Fruit fly (Drosophila melanogaster) whole organism, embryonic: ENCODE results near the gene Fur2.

Source experiments
- Abd-B ChIP-seq: fragments of 200-800 bp; sonication (Bioruptor generic); optimal IDR thresholded peaks from 2 replicates; lab custom pipeline; 2018; ENCODE audit warnings: missing biosample characterization, mild to moderate bottlenecking, missing genetic modification characterization, moderate library complexity
- Ada2b ChIP-seq: fragments of 200-800 bp; sonication (Bioruptor generic); IDR thresholded peaks from 2 replicates; pipeline ENCODE4 v1.3.6; 2022; ENCODE audit warnings: missing biosample characterization, missing genetic modification characterization
- CG10147 ChIP-seq: fragments of 200-800 bp; sonication (Bioruptor generic); optimal IDR thresholded peaks from 2 replicates; lab custom pipeline; 2019; ENCODE audit warnings: missing biosample characterization, mild to moderate bottlenecking, missing genetic modification characterization, moderate library complexity
- CG11504 ChIP-seq: fragments of 200-800 bp; sonication (Bioruptor generic); optimal IDR thresholded peaks from 3 replicates; lab custom pipeline; 2019; ENCODE audit warnings: missing biosample characterization, mild to moderate bottlenecking, missing genetic modification characterization, moderate library complexity
- CG12744 ChIP-seq: fragments of 200-800 bp; sonication (Bioruptor generic); optimal IDR thresholded peaks from 2 replicates; lab custom pipeline; 2016; ENCODE audit warnings: missing biosample characterization, missing genetic modification characterization
- CG14860 ChIP-seq: fragments of 200-800 bp; sonication (Bioruptor generic); IDR thresholded peaks from 3 replicates; pipeline ENCODE4 v1.3.6; 2022; ENCODE audit warnings: missing biosample characterization, missing genetic modification characterization; ENCODE audit not compliant: partially characterized antibody
- CG1529 ChIP-seq: fragments of 200-800 bp; sonication (Bioruptor generic); optimal IDR thresholded peaks from 3 replicates; lab custom pipeline; 2018; ENCODE audit warnings: missing biosample characterization, missing genetic modification characterization
- CG15601 ChIP-seq: fragments of 200-800 bp; sonication (Bioruptor generic); optimal IDR thresholded peaks from 3 replicates; lab custom pipeline; 2019; ENCODE audit warnings: missing biosample characterization, mild to moderate bottlenecking, missing genetic modification characterization, moderate library complexity
- CG17359 ChIP-seq: fragments of 200-800 bp; sonication (Bioruptor generic); optimal IDR thresholded peaks from 3 replicates; lab custom pipeline; 2018; ENCODE audit warnings: missing biosample characterization, mild to moderate bottlenecking, missing genetic modification characterization, moderate library complexity
- CG1832 ChIP-seq: fragments of 200-800 bp; sonication (Bioruptor generic); optimal IDR thresholded peaks from 2 replicates; lab custom pipeline; 2017; ENCODE audit warnings: missing biosample characterization, mild to moderate bottlenecking, missing genetic modification characterization, inconsistent platforms
- CG2889 ChIP-seq: fragments of 200-800 bp; sonication (Bioruptor generic); IDR thresholded peaks from 3 replicates; pipeline ENCODE4 v1.3.6; 2022; ENCODE audit warnings: missing biosample characterization, missing genetic modification characterization
- CG30020 ChIP-seq: fragments of 200-800 bp; optimal IDR thresholded peaks from 2 replicates; lab custom pipeline; 2019; ENCODE audit warnings: missing biosample characterization, mild to moderate bottlenecking, missing genetic modification characterization, moderate library complexity
- CG30403 ChIP-seq: fragments of 200-800 bp; sonication (Bioruptor generic); optimal IDR thresholded peaks from 3 replicates; lab custom pipeline; 2016; ENCODE audit warnings: missing biosample characterization, missing genetic modification characterization
- CG31365 ChIP-seq: fragments of 200-800 bp; sonication (Bioruptor generic); optimal IDR thresholded peaks from 2 replicates; lab custom pipeline; 2018; ENCODE audit warnings: missing biosample characterization, mild to moderate bottlenecking, missing genetic modification characterization
- CG33213 ChIP-seq: fragments of 200-800 bp; sonication (Bioruptor generic); optimal IDR thresholded peaks from 3 replicates; lab custom pipeline; 2016; ENCODE audit warnings: missing biosample characterization, missing genetic modification characterization
- CG4730 ChIP-seq: fragments of 200-800 bp; sonication (Bioruptor generic); IDR thresholded peaks from 2 replicates; pipeline ENCODE4 v1.3.6; 2022; ENCODE audit warnings: missing biosample characterization, missing genetic modification characterization
- CG5953 ChIP-seq: fragments of 200-800 bp; sonication (Bioruptor generic); IDR thresholded peaks from 2 replicates; pipeline ENCODE4 v1.3.6; 2022; ENCODE audit warnings: missing biosample characterization, missing genetic modification characterization
- CG7928 ChIP-seq: fragments of 200-800 bp; sonication (Bioruptor generic); optimal IDR thresholded peaks from 2 replicates; lab custom pipeline; 2017; ENCODE audit warnings: missing biosample characterization, mild to moderate bottlenecking, missing genetic modification characterization
- Dfd ChIP-seq, 2 experiments: fragments of >200 bp; optimal IDR thresholded peaks; 2 replicates each; lab custom pipeline; 2017; ENCODE audit warnings: missing biosample characterization in 2 of 2, missing genetic modification characterization in 2 of 2
- Dip3 ChIP-seq: fragments of 200-800 bp; sonication (Bioruptor generic); optimal IDR thresholded peaks from 3 replicates; lab custom pipeline; 2016; ENCODE audit warnings: missing biosample characterization, missing genetic modification characterization
- E2f1 ChIP-seq: fragments of 200-800 bp; sonication (Bioruptor generic); IDR thresholded peaks from 2 replicates; pipeline ENCODE4 v1.3.6; 2022; ENCODE audit warnings: missing biosample characterization, missing genetic modification characterization
- E2f2 ChIP-seq: fragments of 200-800 bp; sonication (Bioruptor generic); IDR thresholded peaks from 2 replicates; pipeline ENCODE4 v1.3.6; 2022; ENCODE audit warnings: missing biosample characterization, missing genetic modification characterization
- Hr51 ChIP-seq, 2 experiments: fragments of 200-800 bp; sonication (Bioruptor generic); optimal IDR thresholded peaks; 2 replicates in 1 of 2; 3 replicates in 1 of 2; lab custom pipeline; 2016 to 2018; ENCODE audit warnings: missing biosample characterization in 2 of 2, missing genetic modification characterization in 2 of 2, mild to moderate bottlenecking in 1 of 2, moderate library complexity in 1 of 2
- Kr ChIP-seq: fragments of 200-800 bp; sonication (Bioruptor generic); optimal IDR thresholded peaks from 2 replicates; lab custom pipeline; 2017; ENCODE audit warnings: missing biosample characterization, mild to moderate bottlenecking, missing genetic modification characterization
- MTF-1 ChIP-seq: fragments of 200-800 bp; sonication (Bioruptor generic); optimal IDR thresholded peaks from 2 replicates; lab custom pipeline; 2018; ENCODE audit warnings: missing biosample characterization, mild to moderate bottlenecking, missing genetic modification characterization, borderline replicate concordance
- Mrtf ChIP-seq: fragments of 200-800 bp; sonication (Bioruptor generic); IDR thresholded peaks from 3 replicates; pipeline ENCODE4 v1.3.6; 2022; ENCODE audit warnings: missing biosample characterization, missing genetic modification characterization
- NC2α ChIP-seq: fragments of 200-800 bp; sonication (Bioruptor generic); optimal IDR thresholded peaks from 2 replicates; lab custom pipeline; 2016; ENCODE audit warnings: missing biosample characterization, missing genetic modification characterization
- NK7.1 ChIP-seq: fragments of 200-800 bp; sonication (Bioruptor generic); optimal IDR thresholded peaks from 3 replicates; lab custom pipeline; 2016; ENCODE audit warnings: missing biosample characterization, missing genetic modification characterization
- Sin3A ChIP-seq: fragments of >200 bp; optimal IDR thresholded peaks from 2 replicates; lab custom pipeline; 2018
- Six4 ChIP-seq: fragments of 200-800 bp; sonication (Bioruptor generic); optimal IDR thresholded peaks from 2 replicates; lab custom pipeline; 2016; ENCODE audit warnings: missing biosample characterization, missing genetic modification characterization
- Xbp1 ChIP-seq: fragments of 200-800 bp; sonication (Bioruptor generic); optimal IDR thresholded peaks from 3 replicates; lab custom pipeline; 2016; ENCODE audit warnings: missing biosample characterization, mild to moderate bottlenecking, missing genetic modification characterization
- ab ChIP-seq: fragments of 200-800 bp; sonication (Bioruptor generic); optimal IDR thresholded peaks from 2 replicates; lab custom pipeline; 2016; ENCODE audit warnings: missing biosample characterization, missing genetic modification characterization
- abd-A ChIP-seq: fragments of 200-800 bp; sonication (Bioruptor generic); optimal IDR thresholded peaks from 3 replicates; lab custom pipeline; 2019; ENCODE audit warnings: missing biosample characterization, mild to moderate bottlenecking, missing genetic modification characterization, moderate library complexity
- ara ChIP-seq: fragments of 200-800 bp; sonication (Bioruptor generic); IDR thresholded peaks from 2 replicates; pipeline ENCODE4 v1.3.6; 2022; ENCODE audit warnings: missing biosample characterization, missing genetic modification characterization
- bcd ChIP-seq: fragments of 200-800 bp; sonication (Bioruptor generic); optimal IDR thresholded peaks from 2 replicates; lab custom pipeline; 2017; ENCODE audit warnings: missing biosample characterization, mild to moderate bottlenecking, missing genetic modification characterization
- cas ChIP-seq: fragments of 200-800 bp; sonication (Bioruptor generic); IDR thresholded peaks from 2 replicates; pipeline ENCODE4 v1.3.6; 2022; ENCODE audit warnings: missing biosample characterization, missing genetic modification characterization
- chm ChIP-seq: fragments of 200-800 bp; sonication (Bioruptor generic); IDR thresholded peaks from 2 replicates; pipeline ENCODE4 v1.3.6; 2022; ENCODE audit warnings: missing biosample characterization, missing genetic modification characterization
- crol ChIP-seq: fragments of 200-800 bp; sonication (Bioruptor generic); IDR thresholded peaks from 2 replicates; pipeline ENCODE4 v1.3.6; 2022; ENCODE audit warnings: missing biosample characterization, missing genetic modification characterization
- crp ChIP-seq, 2 experiments: fragments of 200-800 bp; sonication (Bioruptor generic); optimal IDR thresholded peaks; 2 replicates in 1 of 2; 3 replicates in 1 of 2; lab custom pipeline; 2017; ENCODE audit warnings: missing biosample characterization in 2 of 2, missing genetic modification characterization in 2 of 2, mild to moderate bottlenecking in 1 of 2, moderate library complexity in 1 of 2
- eyg ChIP-seq: fragments of 200-800 bp; sonication (Bioruptor generic); optimal IDR thresholded peaks from 3 replicates; lab custom pipeline; 2016; ENCODE audit warnings: missing biosample characterization, missing genetic modification characterization
- insv ChIP-seq, 2 experiments: fragments of 200-800 bp; sonication (Bioruptor generic); optimal IDR thresholded peaks; 3 replicates each; lab custom pipeline; 2016 to 2018; ENCODE audit warnings: missing biosample characterization in 2 of 2, missing genetic modification characterization in 2 of 2
- luna ChIP-seq: fragments of 200-800 bp; sonication (Bioruptor generic); optimal IDR thresholded peaks from 2 replicates; lab custom pipeline; 2016; ENCODE audit warnings: missing biosample characterization, missing genetic modification characterization
- nmo ChIP-seq: fragments of 200-800 bp; sonication (Bioruptor generic); optimal IDR thresholded peaks from 2 replicates; lab custom pipeline; 2018; ENCODE audit warnings: missing biosample characterization, mild to moderate bottlenecking, missing genetic modification characterization, moderate library complexity
- oc ChIP-seq: fragments of 200-800 bp; sonication (Bioruptor generic); optimal IDR thresholded peaks from 2 replicates; lab custom pipeline; 2018; ENCODE audit warnings: missing biosample characterization, mild to moderate bottlenecking, missing genetic modification characterization, moderate library complexity
- odd ChIP-seq: fragments of 200-800 bp; sonication (Bioruptor generic); optimal IDR thresholded peaks from 2 replicates; lab custom pipeline; 2017; ENCODE audit warnings: missing biosample characterization, mild to moderate bottlenecking, missing genetic modification characterization
- prd ChIP-seq, 3 experiments: fragments of >200 bp in 2 of 3; fragments of 200-800 bp in 1 of 3; sonication (Bioruptor generic) in 1 of 3; optimal IDR thresholded peaks in 2 of 3; IDR thresholded peaks in 1 of 3; 2 replicates in 2 of 3; 3 replicates in 1 of 3; pipeline versions ENCODE4 v1.3.6 to Lab custom; 2017 to 2022; ENCODE audit warnings: missing biosample characterization in 1 of 3, missing genetic modification characterization in 1 of 3
- pzg ChIP-seq: fragments of 200-800 bp; sonication (Bioruptor generic); optimal IDR thresholded peaks from 3 replicates; lab custom pipeline; 2018; ENCODE audit warnings: missing biosample characterization, mild to moderate bottlenecking, missing genetic modification characterization, moderate library complexity
- slp2 ChIP-seq: fragments of 200-800 bp; sonication (Bioruptor generic); optimal IDR thresholded peaks from 2 replicates; lab custom pipeline; 2016; ENCODE audit warnings: missing biosample characterization, missing genetic modification characterization
- sug ChIP-seq: fragments of 200-800 bp; optimal IDR thresholded peaks from 2 replicates; lab custom pipeline; 2019; ENCODE audit warnings: missing biosample characterization, mild to moderate bottlenecking, missing genetic modification characterization, moderate library complexity
- z ChIP-seq: fragments of 200-800 bp; sonication (Bioruptor generic); IDR thresholded peaks from 3 replicates; pipeline ENCODE4 v1.3.6; 2022; ENCODE audit warnings: missing biosample characterization, missing genetic modification characterization

The Fur2 gene

DNA sequence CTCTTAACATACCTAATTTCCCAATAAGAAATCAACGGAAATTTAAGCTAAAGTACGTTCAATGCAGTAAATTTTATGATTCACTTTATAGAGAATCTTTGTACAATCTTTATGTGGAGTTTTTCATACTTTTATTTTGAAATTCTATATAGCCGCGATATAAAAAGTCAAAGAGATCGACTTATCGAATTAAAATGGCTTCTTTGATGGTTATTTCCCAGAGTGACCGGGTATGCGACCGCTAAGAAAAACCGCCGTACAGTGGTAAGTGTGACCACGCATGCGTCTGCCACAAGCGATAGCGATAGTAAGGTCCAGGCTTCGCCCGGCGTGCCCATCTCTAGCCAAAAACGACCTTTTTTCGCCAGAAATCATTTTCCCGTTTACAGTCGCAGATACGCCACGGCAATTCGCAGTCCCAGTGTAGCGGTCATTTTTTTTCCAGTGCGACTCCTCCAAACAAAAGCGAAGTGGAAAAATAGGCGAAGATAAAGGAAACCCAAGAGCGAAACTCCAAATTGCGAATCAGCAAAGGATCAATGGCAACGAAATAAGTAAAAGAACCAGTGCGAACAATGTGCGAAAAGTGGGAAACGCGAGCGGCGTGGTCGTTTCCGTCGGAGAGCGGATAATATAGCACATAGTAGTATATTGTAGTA lies 49.7 kb downstream of the Fur2 start, which contains the start of gene hang (continued):
- no peak for TF ChIP-seq z
- TF ChIP-seq Kr (GFP tag; lab: Kevin White, UChicago) = no peak
- TF ChIP-seq CG31365 (tag; lab: Kevin White, UChicago) = peak; percentile 7
- TF ChIP-seq abd-A (tag; lab: Kevin White, UChicago) = no peak
- TF ChIP-seq CG11504 (tag; lab: Kevin White, UChicago) = peak; percentile 12
- TF ChIP-seq cas = peak; percentile 25; the same call in 1 of the 2 replicates
- no peak for TF ChIP-seq CG15601 (tag; lab: Kevin White, UChicago)
- TF ChIP-seq crp (GFP tag; optimal IDR thresholded peaks at IDR 0.05; lab: Kevin White, UChicago) = no peak
- no peak for TF ChIP-seq CG2889
- no peak for TF ChIP-seq ara (GFP tag; lab: Robert Waterston, UW)
- no peak for TF ChIP-seq Dfd (GFP tag; optimal IDR thresholded peaks at IDR 0.05; lab: Kevin White, UChicago)
- TF ChIP-seq CG7928 (GFP tag; lab: Kevin White, UChicago) = peak; percentile 25
- no peak for TF ChIP-seq oc (tag; lab: Kevin White, UChicago)
- TF ChIP-seq Abd-B (GFP tag; lab: Kevin White, UChicago) = peak; percentile 30
- TF ChIP-seq CG4730 (GFP tag; lab: Robert Waterston, UW) = no peak
- TF ChIP-seq NK7.1 (GFP tag; lab: Kevin White, UChicago) = no peak
- peak in 1 of 2 experiments; percentile 56 for TF ChIP-seq Hr51 (GFP tag; optimal IDR thresholded peaks at IDR 0.05; lab: Kevin White, UChicago)
- peak; percentile 15; the same call in 1 of the 3 replicates for TF ChIP-seq CG14860 (GFP tag; lab: Robert Waterston, UW)
- peak; percentile 62 for TF ChIP-seq odd (GFP tag; lab: Kevin White, UChicago)
- TF ChIP-seq pzg (GFP tag; lab: Kevin White, UChicago) = peak; percentile 92
- TF ChIP-seq E2f1 (GFP tag; lab: Robert Waterston, UW) = peak; percentile 28; the same call in 1 of the 2 replicates
- no peak for TF ChIP-seq CG12744 (GFP tag; lab: Kevin White, UChicago)
- no peak for TF ChIP-seq luna (GFP tag; lab: Kevin White, UChicago)
- TF ChIP-seq Sin3A (lab: Kevin White, UChicago) = peak; percentile 33
- no peak for TF ChIP-seq Dip3 (GFP tag; lab: Kevin White, UChicago)
- TF ChIP-seq CG10147 = peak; percentile 27
- TF ChIP-seq CG30020 (tag; lab: Kevin White, UChicago) = no peak
- peak; percentile 13 for TF ChIP-seq CG17359 (tag; lab: Kevin White, UChicago)
- TF ChIP-seq MTF-1 (GFP tag; lab: Kevin White, UChicago) = peak; percentile 46
- TF ChIP-seq NC2α (GFP tag; lab: Kevin White, UChicago) = no peak
- TF ChIP-seq nmo (GFP tag; lab: Kevin White, UChicago) = no peak
- no peak for TF ChIP-seq slp2 (GFP tag; lab: Kevin White, UChicago)
- TF ChIP-seq crol = no peak
- peak; percentile 36 for TF ChIP-seq CG30403
- no peak for TF ChIP-seq CG5953
- peak; percentile 37 for TF ChIP-seq eyg (GFP tag; lab: Kevin White, UChicago)
- peak; percentile 23 for TF ChIP-seq Xbp1
- TF ChIP-seq Mrtf = no peak
- no peak for TF ChIP-seq prd (optimal IDR thresholded peaks at IDR 0.05; lab: Kevin White, UChicago)
- peak; percentile 38; the same call in 2 of the 3 replicates for TF ChIP-seq prd (GFP tag; IDR thresholded peaks at IDR 0.05; lab: Robert Waterston, UW)
- TF ChIP-seq bcd (GFP tag; lab: Kevin White, UChicago) = no peak
- no peak for TF ChIP-seq Six4
- no peak for TF ChIP-seq ab (GFP tag; lab: Kevin White, UChicago)
- TF ChIP-seq E2f2 (GFP tag; lab: Robert Waterston, UW) = peak; percentile 71
- no peak for TF ChIP-seq CG1529
- peak; percentile 77 for TF ChIP-seq chm (GFP tag; lab: Robert Waterston, UW)
- peak; percentile 19 for TF ChIP-seq sug
- no peak for TF ChIP-seq CG1832 (GFP tag; lab: Kevin White, UChicago)
- peak; percentile 62 for TF ChIP-seq CG33213
- no peak for TF ChIP-seq Ada2b (GFP tag; lab: Robert Waterston, UW)
- peak in 1 of 2 experiments; percentile 75 for TF ChIP-seq insv (GFP tag; optimal IDR thresholded peaks at IDR 0.05; lab: Kevin White, UChicago)
